Worm (Caenorhabditis elegans) whole organism, L4/young adult: ENCODE measurements around the gene ugt-3.

ENCODE experiments used
- W03F9.2 ChIP-seq: fragments of 150-350 bp; optimal IDR thresholded peaks from 2 replicates; lab custom pipeline; 2014; ENCODE audit warnings: missing biosample characterization, missing genetic modification characterization
- dao-5 ChIP-seq: sonication (generic microtip); optimal IDR thresholded peaks from 2 replicates; lab custom pipeline; 2016; ENCODE audit warnings: missing genotype, missing genetic modification characterization, moderate library complexity, missing compliant biosample characterization
- him-1 ChIP-seq: sonication (generic microtip); optimal IDR thresholded peaks from 2 replicates; lab custom pipeline; 2016; ENCODE audit warnings: missing genotype, missing genetic modification reagents, missing genetic modification characterization, missing compliant biosample characterization

- TF ChIP-seq W03F9.2 (tag; lab: Kevin White, UChicago) (no peak), dao-5 (tag; lab: Kevin White, UChicago) (no peak), him-1 (tag; lab: Kevin White, UChicago) (no peak)
Observed at ce11 chrV:12806190-12806589, 6.1 kb upstream of the ugt-3 start, which contains the start of gene ZC443.7.
